Fruit fly (Drosophila melanogaster) whole organism, pupa: ENCODE results near the gene Pvf2.

Experiments
- CG10348 ChIP-seq: fragments of 200-800 bp; sonication (Bioruptor generic); IDR thresholded peaks from 2 replicates; pipeline ENCODE4 v1.3.6; 2022; ENCODE audit warnings: missing biosample characterization, missing genetic modification characterization
- CG12605 ChIP-seq: fragments of 200-800 bp; sonication (Bioruptor generic); IDR thresholded peaks from 2 replicates; pipeline ENCODE4 v1.3.6; 2022; ENCODE audit warnings: missing biosample characterization, missing genetic modification characterization
- CG13204 ChIP-seq: fragments of 200-800 bp; sonication (Bioruptor generic); optimal IDR thresholded peaks from 2 replicates; lab custom pipeline; 2018; ENCODE audit warnings: missing biosample characterization, mild to moderate bottlenecking, missing genetic modification characterization, moderate library complexity
- CG14655 ChIP-seq: fragments of 200-800 bp; sonication (Bioruptor generic); optimal IDR thresholded peaks from 3 replicates; lab custom pipeline; 2017; ENCODE audit warnings: mild to moderate bottlenecking, missing biosample characterization, missing genetic modification reagents, missing genetic modification characterization
- CG15710 ChIP-seq: fragments of 200-800 bp; sonication (Bioruptor generic); optimal IDR thresholded peaks from 2 replicates; lab custom pipeline; 2018; ENCODE audit warnings: missing biosample characterization, mild to moderate bottlenecking, missing genetic modification characterization, moderate library complexity
- CG17806 ChIP-seq: fragments of 200-800 bp; sonication (Bioruptor generic); optimal IDR thresholded peaks from 2 replicates; lab custom pipeline; 2018; ENCODE audit warnings: missing biosample characterization, mild to moderate bottlenecking, missing genetic modification characterization, moderate library complexity
- CG32121 ChIP-seq: fragments of 200-800 bp; sonication (Bioruptor generic); IDR thresholded peaks from 2 replicates; pipeline ENCODE4 v1.3.6; 2022; ENCODE audit warnings: missing biosample characterization, missing genetic modification characterization
- CG34367 ChIP-seq: fragments of 200-800 bp; sonication (Bioruptor generic); optimal IDR thresholded peaks from 2 replicates; lab custom pipeline; 2018; ENCODE audit warnings: missing biosample characterization, mild to moderate bottlenecking, missing genetic modification characterization
- CG4496 ChIP-seq: fragments of 200-800 bp; sonication (Bioruptor generic); IDR thresholded peaks from 3 replicates; pipeline ENCODE4 v1.3.6; 2022; ENCODE audit warnings: missing biosample characterization, missing genetic modification characterization
- CG8159 ChIP-seq: fragments of 200-800 bp; sonication (Bioruptor generic); optimal IDR thresholded peaks from 3 replicates; lab custom pipeline; 2018; ENCODE audit warnings: missing biosample characterization, mild to moderate bottlenecking, missing genetic modification characterization, moderate library complexity
- CG8301 ChIP-seq: fragments of 200-800 bp; sonication (Bioruptor generic); optimal IDR thresholded peaks from 2 replicates; lab custom pipeline; 2018; ENCODE audit warnings: missing biosample characterization, mild to moderate bottlenecking, missing genetic modification characterization
- CG9948 ChIP-seq: fragments of 200-800 bp; sonication (Bioruptor generic); optimal IDR thresholded peaks from 2 replicates; lab custom pipeline; 2018; ENCODE audit warnings: missing biosample characterization, mild to moderate bottlenecking, missing genetic modification characterization, moderate library complexity
- D1 ChIP-seq: fragments of 200-800 bp; sonication (Bioruptor generic); optimal IDR thresholded peaks from 2 replicates; lab custom pipeline; 2018; ENCODE audit warnings: missing biosample characterization, mild to moderate bottlenecking, missing genetic modification characterization, moderate library complexity
- EcR ChIP-seq: fragments of 200-800 bp; sonication (Bioruptor generic); optimal IDR thresholded peaks from 3 replicates; lab custom pipeline; 2019; ENCODE audit warnings: missing biosample characterization, missing genetic modification characterization, mild to moderate bottlenecking, moderate library complexity, missing genetic modification reagents
- Ets98B ChIP-seq: fragments of 200-800 bp; sonication (Bioruptor generic); IDR thresholded peaks from 2 replicates; pipeline ENCODE4 v1.3.6; 2022; ENCODE audit warnings: missing biosample characterization, missing genetic modification characterization
- Pif1A ChIP-seq: fragments of 200-800 bp; sonication (Bioruptor generic); optimal IDR thresholded peaks from 3 replicates; lab custom pipeline; 2016; ENCODE audit warnings: missing biosample characterization, missing genetic modification characterization
- Pif1B ChIP-seq: fragments of 200-800 bp; sonication (Bioruptor generic); optimal IDR thresholded peaks from 3 replicates; lab custom pipeline; 2016; ENCODE audit warnings: missing biosample characterization, missing genetic modification characterization
- Snoo ChIP-seq: fragments of 200-800 bp; sonication (Bioruptor generic); optimal IDR thresholded peaks from 3 replicates; lab custom pipeline; 2017; ENCODE audit warnings: missing biosample characterization, mild to moderate bottlenecking, missing genetic modification characterization, inconsistent platforms
- fd96Ca ChIP-seq: fragments of 200-800 bp; sonication (Bioruptor generic); IDR thresholded peaks from 3 replicates; pipeline ENCODE4 v1.3.6; 2022; ENCODE audit warnings: missing biosample characterization, missing genetic modification characterization
- gl ChIP-seq: fragments of 200-800 bp; sonication (Bioruptor generic); optimal IDR thresholded peaks from 2 replicates; lab custom pipeline; 2018; ENCODE audit warnings: missing biosample characterization, mild to moderate bottlenecking, missing genetic modification characterization
- rn ChIP-seq: fragments of 200-800 bp; sonication (Bioruptor generic); IDR thresholded peaks from 2 replicates; pipeline ENCODE4 v1.3.6; 2022; ENCODE audit warnings: missing biosample characterization, missing genetic modification characterization

Pvf2 gene

dm6 chr2L:7121065-7121464 lies 36.6 kb upstream of the Pvf2 start:
- TF ChIP-seq CG13204 (no peak), Pif1B (GFP tag; lab: Kevin White, UChicago) (no peak), CG8159 (tag; lab: Kevin White, UChicago) (no peak)

DNA sequence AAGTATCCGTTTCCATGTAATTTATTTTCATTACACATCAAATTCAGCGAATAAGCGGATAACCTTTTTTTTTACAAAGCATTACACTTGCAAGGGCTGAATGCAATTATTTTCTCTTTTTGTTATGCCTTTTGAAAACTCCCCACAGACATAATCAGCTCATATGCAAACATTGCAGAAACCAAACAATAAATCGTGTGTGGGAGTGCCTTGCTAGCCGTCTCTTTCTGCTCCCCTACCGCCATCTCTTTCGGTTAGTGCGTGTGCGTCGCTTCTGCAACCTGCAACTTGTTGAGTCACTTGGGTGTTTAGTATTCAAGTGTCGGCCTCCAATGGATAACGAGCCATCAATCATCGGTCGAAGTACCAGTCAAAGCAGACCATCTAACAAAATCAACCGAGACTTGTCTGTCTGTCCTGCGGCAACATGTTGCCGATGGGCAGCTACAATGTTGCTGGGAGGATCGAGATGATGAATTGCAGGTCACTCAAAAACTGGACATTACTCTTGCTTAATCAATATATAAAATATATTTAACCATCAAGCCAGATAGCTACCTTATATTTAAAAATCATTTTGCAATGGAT lies 35.1 kb upstream of the Pvf2 start:
- TF ChIP-seq fd96Ca (GFP tag; lab: Robert Waterston, UW) (no peak), CG12605 (GFP tag; lab: Robert Waterston, UW) (peak; percentile 10; the same call in 1 of the 2 replicates), CG34367 (tag; lab: Kevin White, UChicago) (no peak), CG8301 (tag; lab: Kevin White, UChicago) (no peak)
- TF ChIP-seq, all 21 proteins: peak for 1

- TF ChIP-seq fd96Ca (GFP tag; lab: Robert Waterston, UW) (0 out of 3 replicates have a peak, but pooled peaks have one; percentile 1), CG8301 (tag; lab: Kevin White, UChicago) (peak; percentile 0), CG13204 (no peak), EcR (GFP tag; lab: Kevin White, UChicago) (peak; percentile 71)
These were observed 33.9 kb upstream of the Pvf2 start for dm6 chr2L:7118205-7118801.

DNA sequence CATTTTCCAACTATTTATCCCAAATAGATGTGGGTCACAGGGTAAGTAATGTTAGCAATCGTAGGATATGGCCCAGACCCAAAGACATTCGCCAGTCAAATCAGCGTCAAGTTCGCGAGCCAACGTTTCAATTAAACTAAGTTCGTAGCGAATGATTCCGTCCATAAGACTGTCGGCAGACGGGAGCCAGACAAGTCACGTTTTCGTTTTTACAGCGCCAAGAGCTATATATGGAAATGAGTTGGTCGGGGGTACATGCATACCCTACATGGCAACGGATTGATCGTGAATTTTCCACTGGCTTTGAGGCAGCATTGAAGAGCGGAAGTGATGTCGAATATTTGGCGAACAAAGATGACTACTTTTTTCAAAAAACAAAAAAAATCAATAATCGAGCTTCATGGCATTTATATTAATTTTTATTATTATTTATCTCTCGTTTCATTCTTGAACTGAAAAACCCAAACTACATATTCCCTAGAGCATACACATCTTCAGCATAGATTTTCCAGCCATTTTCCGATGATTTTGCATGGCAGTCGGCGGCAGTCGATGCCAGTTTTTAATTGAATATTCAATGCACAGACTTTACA lies 33.2 kb upstream of the Pvf2 start:
- TF ChIP-seq fd96Ca (GFP tag; lab: Robert Waterston, UW) (0 out of 3 replicates have a peak, but pooled peaks have one; percentile 34), Ets98B (peak; percentile 34), CG17806 (tag; lab: Kevin White, UChicago) (no peak), CG14655 (GFP tag; lab: Kevin White, UChicago) (peak; percentile 19)

DNA sequence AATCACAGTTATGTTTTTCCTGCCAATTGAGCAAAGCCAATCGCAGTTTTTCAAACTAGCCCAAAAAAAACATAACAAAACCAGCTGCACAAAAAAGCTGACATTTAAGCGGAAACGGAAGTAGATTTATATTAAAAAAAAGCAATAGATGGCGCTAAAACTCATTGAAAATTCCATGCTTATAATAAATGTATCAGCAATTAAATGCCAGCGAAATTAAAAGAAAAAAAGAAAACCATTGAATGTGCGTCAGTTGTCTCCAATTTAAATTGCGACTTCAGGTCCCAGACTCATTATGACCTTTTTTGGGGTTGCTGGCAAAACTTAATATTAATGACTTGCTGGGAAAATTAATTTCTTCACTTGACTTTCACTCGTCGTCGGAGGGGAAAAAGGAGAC lies 29.7 kb upstream of the Pvf2 start:
- TF ChIP-seq rn (GFP tag; lab: Robert Waterston, UW) (no peak), CG17806 (tag; lab: Kevin White, UChicago) (no peak), EcR (GFP tag; lab: Kevin White, UChicago) (no peak), CG34367 (tag; lab: Kevin White, UChicago) (no peak), CG4496 (GFP tag; lab: Robert Waterston, UW) (no peak), Pif1B (GFP tag; lab: Kevin White, UChicago) (no peak), gl (no peak), CG32121 (GFP tag; lab: Robert Waterston, UW) (no peak), CG14655 (GFP tag; lab: Kevin White, UChicago) (no peak), CG10348 (GFP tag; lab: Robert Waterston, UW) (no peak), Pif1A (GFP tag; lab: Kevin White, UChicago) (no peak), CG9948 (no peak), D1 (tag; lab: Kevin White, UChicago) (no peak), CG13204 (no peak)

DNA sequence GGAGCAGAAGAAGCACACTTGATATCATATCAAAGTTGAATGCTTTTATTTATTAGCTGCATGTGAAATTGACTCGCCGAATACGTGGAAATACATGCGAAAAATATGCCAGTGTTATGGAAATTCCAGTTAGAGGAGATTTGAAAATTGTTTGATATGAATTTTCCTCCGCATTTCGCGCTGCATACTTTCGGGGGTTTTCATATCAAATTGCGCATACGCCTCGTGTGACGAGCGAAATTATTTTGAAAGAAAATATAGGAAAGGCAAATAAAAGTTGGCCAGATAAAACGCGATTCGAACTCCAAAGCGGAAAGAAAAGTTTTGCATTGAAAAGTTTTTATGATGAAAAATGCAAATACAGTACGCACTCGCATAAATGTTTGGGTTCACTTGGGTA lies 25.9 kb upstream of the Pvf2 start:
- TF ChIP-seq EcR (GFP tag; lab: Kevin White, UChicago) (no peak), CG13204 (no peak), CG4496 (GFP tag; lab: Robert Waterston, UW) (0 out of 3 replicates have a peak, but pooled peaks have one; percentile 35), CG10348 (GFP tag; lab: Robert Waterston, UW) (no peak), Pif1B (GFP tag; lab: Kevin White, UChicago) (no peak), CG34367 (tag; lab: Kevin White, UChicago) (no peak)

DNA sequence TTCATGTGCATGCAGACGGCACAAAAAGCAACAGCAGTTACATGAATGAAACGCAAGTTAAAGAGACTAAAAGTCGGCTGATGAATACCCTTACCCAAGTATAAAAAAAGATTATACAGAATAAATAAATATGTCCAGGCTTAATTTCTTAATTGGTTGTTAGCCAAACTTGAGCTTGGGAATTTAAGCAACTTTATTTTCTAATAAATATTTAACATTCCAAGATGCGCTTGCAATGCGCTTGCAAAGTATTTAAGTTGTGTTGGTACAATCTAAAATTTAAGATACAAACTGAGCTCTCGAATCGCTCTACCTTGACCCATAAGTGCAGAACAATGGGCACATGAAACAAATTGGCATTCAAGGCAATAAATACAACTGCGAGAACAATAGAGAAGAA lies 23.5 kb upstream of the Pvf2 start:
- TF ChIP-seq CG12605 (GFP tag; lab: Robert Waterston, UW), result no peak
- TF ChIP-seq CG15710 (tag; lab: Kevin White, UChicago), result peak; percentile 17
- peak; percentile 3 for TF ChIP-seq CG8159 (tag; lab: Kevin White, UChicago)
- TF ChIP-seq EcR (GFP tag; lab: Kevin White, UChicago), result no peak
- TF ChIP-seq CG13204, result no peak
- peak; percentile 29 for TF ChIP-seq CG14655 (GFP tag; lab: Kevin White, UChicago)
- no peak for TF ChIP-seq CG17806 (tag; lab: Kevin White, UChicago)
- no peak for TF ChIP-seq D1 (tag; lab: Kevin White, UChicago)
- TF ChIP-seq Snoo (tag; lab: Kevin White, UChicago), result no peak
